Fruit fly (Drosophila melanogaster): ENCODE results near the gene nac.

The nac gene

dm6 chr3R:8264302-8265080 is 39.3 kb downstream of the nac start, which contains the start of the genes RPA1 and Mcm2 (continued):
- TF ChIP-seq gem (tag; optimal IDR thresholded peaks at IDR 0.05) (peak; percentile 84), CG1602 (GFP tag; optimal IDR thresholded peaks at IDR 0.05) (peak; percentile 78), Antp (GFP tag; optimal IDR thresholded peaks at IDR 0.05) (peak; percentile 58), CG7357 (GFP tag; IDR thresholded peaks at IDR 0.05) (peak; percentile 66; the same call in 2 of the 3 replicates), CG15011 (GFP tag; optimal IDR thresholded peaks at IDR 0.05) (no peak), CG15269 (tag; optimal IDR thresholded peaks at IDR 0.05) (peak; percentile 78), CG11093 (GFP tag; IDR thresholded peaks at IDR 0.05) (0 out of 3 replicates have a peak, but pooled peaks have one; percentile 64), amos (GFP tag; IDR thresholded peaks at IDR 0.05; ENCODE audit: partially characterized antibody) (peak; percentile 48), Nf-YB (GFP tag; optimal IDR thresholded peaks at IDR 0.05) (peak; percentile 51), CG11723 (GFP tag; optimal IDR thresholded peaks at IDR 0.05) (peak; percentile 55), CG1233 (GFP tag; optimal IDR thresholded peaks at IDR 0.05) (peak; percentile 73), dmrt11E (tag; optimal IDR thresholded peaks at IDR 0.05) (peak; percentile 78), ap (GFP tag; IDR thresholded peaks at IDR 0.05) (peak; percentile 60), unc-4 (GFP tag; IDR thresholded peaks at IDR 0.05; ENCODE audit: partially characterized antibody) (no peak), gce (GFP tag; IDR thresholded peaks at IDR 0.05) (no peak), Ptx1 (GFP tag; IDR thresholded peaks at IDR 0.05) (peak; percentile 84), CG7556 (GFP tag; optimal IDR thresholded peaks at IDR 0.05) (peak; percentile 75), E2f1 (GFP tag; IDR thresholded peaks at IDR 0.05) (peak; percentile 93), sisA (GFP tag; IDR thresholded peaks at IDR 0.05) (peak; percentile 86), tna (GFP tag; IDR thresholded peaks at IDR 0.05; ENCODE audit: partially characterized antibody) (no peak), seq (GFP tag; IDR thresholded peaks at IDR 0.05) (peak; percentile 43; the same call in 1 of the 2 replicates), CG34376 (GFP tag; optimal IDR thresholded peaks at IDR 0.05) (no peak), sc (optimal IDR thresholded peaks at IDR 0.05) (no peak), sc (GFP tag; optimal IDR thresholded peaks at IDR 0.05) (peak; percentile 58), H15 (GFP tag; IDR thresholded peaks at IDR 0.05) (peak; percentile 79; the same call in 2 of the 3 replicates), CG11504 (tag; optimal IDR thresholded peaks at IDR 0.05) (peak; percentile 83), CG9609 (GFP tag; optimal IDR thresholded peaks at IDR 0.05) (peak; percentile 67), emc (GFP tag; optimal IDR thresholded peaks at IDR 0.05) (no peak), ttk (GFP tag; IDR thresholded peaks at IDR 0.05) (peak; percentile 55; the same call in 1 of the 2 replicates), grn (GFP tag; optimal IDR thresholded peaks at IDR 0.05) (no peak), CG4360 (GFP tag; IDR thresholded peaks at IDR 0.05) (peak; percentile 14; the same call in 1 of the 2 replicates), CG3163 (GFP tag; optimal IDR thresholded peaks at IDR 0.05) (peak; percentile 22), ro (GFP tag; IDR thresholded peaks at IDR 0.05) (peak; percentile 32; the same call in 1 of the 2 replicates), CG6813 (GFP tag; optimal IDR thresholded peaks at IDR 0.05) (peak; percentile 47), grau (tag; optimal IDR thresholded peaks at IDR 0.05) (peak; percentile 98), pita (GFP tag; optimal IDR thresholded peaks at IDR 0.05) (no peak), Max (GFP tag; optimal IDR thresholded peaks at IDR 0.05) (peak; percentile 57), Meics (GFP tag; optimal IDR thresholded peaks at IDR 0.05) (peak; percentile 74), CG7271 (tag; optimal IDR thresholded peaks at IDR 0.05) (no peak), CG9437 (GFP tag; optimal IDR thresholded peaks at IDR 0.05) (peak; percentile 77), pho (GFP tag; optimal IDR thresholded peaks at IDR 0.05) (peak; percentile 68), CG10543 (GFP tag; optimal IDR thresholded peaks at IDR 0.05) (peak; percentile 89), Bdp1 (GFP tag; optimal IDR thresholded peaks at IDR 0.05) (no peak), Bteb2 (GFP tag; optimal IDR thresholded peaks at IDR 0.05) (no peak), CG8478 (optimal IDR thresholded peaks at IDR 0.05) (no peak), mld (GFP tag; IDR thresholded peaks at IDR 0.05; ENCODE audit: partially characterized antibody) (no peak), zfh1 (GFP tag; IDR thresholded peaks at IDR 0.05) (peak; percentile 82), sens-2 (GFP tag; IDR thresholded peaks at IDR 0.05) (peak; percentile 56; the same call in 1 of the 2 replicates), stc (GFP tag; IDR thresholded peaks at IDR 0.05) (peak; percentile 44; the same call in 1 of the 2 replicates), CG17361 (GFP tag; IDR thresholded peaks at IDR 0.05) (peak; percentile 95)

All from whole organism, embryonic.